Worm (Caenorhabditis elegans): ENCODE measurements around the gene F44E5.5.

- TF ChIP-seq vab-15 (tag; optimal IDR thresholded peaks at IDR 0.05), result no peak
- TF ChIP-seq jun-1 (tag; optimal IDR thresholded peaks at IDR 0.05), result no peak
- TF ChIP-seq ceh-8 (GFP tag; optimal IDR thresholded peaks at IDR 0.05), result no peak
- TF ChIP-seq unc-30 (tag; optimal IDR thresholded peaks at IDR 0.05), result no peak
- no peak for TF ChIP-seq ama-1 (optimal IDR thresholded peaks at IDR 0.05)
- TF ChIP-seq fkh-10 (GFP tag; optimal IDR thresholded peaks at IDR 0.05), result no peak
- TF ChIP-seq ceh-82 (tag; optimal IDR thresholded peaks at IDR 0.05), result no peak
- no peak for TF ChIP-seq tbx-2 (tag; optimal IDR thresholded peaks at IDR 0.05)
- TF ChIP-seq pqm-1 (tag; optimal IDR thresholded peaks at IDR 0.05), result no peak
- TF ChIP-seq unc-62 (GFP tag; optimal IDR thresholded peaks at IDR 0.05), result no peak
- TF ChIP-seq ztf-4 (tag; optimal IDR thresholded peaks at IDR 0.05), result no peak
- no peak for TF ChIP-seq unc-130 (tag; optimal IDR thresholded peaks at IDR 0.05)
- TF ChIP-seq C34B4.2 (tag; optimal IDR thresholded peaks at IDR 0.05), result no peak
- TF ChIP-seq lsy-2 (tag; optimal IDR thresholded peaks at IDR 0.05), result no peak
These were observed 6.3 kb upstream of the F44E5.5 start for ce11 chrII:11753186-11753585.

All from whole organism, L1 larva.